Fruit fly (Drosophila melanogaster): ENCODE measurements around the gene subdued.

The subdued gene

dm6 chr3R:19641058-19641457, 1.5 kb downstream of the subdued start (continued):
- TF ChIP-seq vvl (GFP tag; IDR thresholded peaks at IDR 0.05) (peak; percentile 26; the same call in 1 of the 2 replicates), nom (GFP tag; optimal IDR thresholded peaks at IDR 0.05) (peak; percentile 59), Opbp (GFP tag; IDR thresholded peaks at IDR 0.05; ENCODE audit: partially characterized antibody) (0 out of 3 replicates have a peak, but pooled peaks have one; percentile 21), gfzf (GFP tag; optimal IDR thresholded peaks at IDR 0.05) (no peak), CG12071 (GFP tag; optimal IDR thresholded peaks at IDR 0.05) (peak; percentile 23), E2f2 (GFP tag; IDR thresholded peaks at IDR 0.05) (0 out of 2 replicates have a peak, but pooled peaks have one; percentile 16), PHDP (tag; optimal IDR thresholded peaks at IDR 0.05) (peak; percentile 33), ftz-f1 (GFP tag; optimal IDR thresholded peaks at IDR 0.05) (peak; percentile 50), CG8359 (GFP tag; optimal IDR thresholded peaks at IDR 0.05; ENCODE audit: borderline replicate concordance) (peak; percentile 32), CG5180 (GFP tag; optimal IDR thresholded peaks at IDR 0.05) (peak; percentile 42), CG12219 (GFP tag; optimal IDR thresholded peaks at IDR 0.05) (no peak), CG17385 (GFP tag; optimal IDR thresholded peaks at IDR 0.05) (peak; percentile 42), row (GFP tag; IDR thresholded peaks at IDR 0.05) (peak; percentile 16; the same call in 1 of the 3 replicates), otp (GFP tag; IDR thresholded peaks at IDR 0.05) (0 out of 3 replicates have a peak, but pooled peaks have one; percentile 42), so (GFP tag; IDR thresholded peaks at IDR 0.05) (0 out of 3 replicates have a peak, but pooled peaks have one; percentile 46), MTF-1 (GFP tag; optimal IDR thresholded peaks at IDR 0.05; ENCODE audit: borderline replicate concordance) (peak; percentile 39), cg (GFP tag; optimal IDR thresholded peaks at IDR 0.05) (peak; percentile 66), CG6813 (GFP tag; optimal IDR thresholded peaks at IDR 0.05) (peak; percentile 4), wdn (GFP tag; IDR thresholded peaks at IDR 0.05) (0 out of 2 replicates have a peak, but pooled peaks have one; percentile 10), twi (tag; optimal IDR thresholded peaks at IDR 0.05) (peak; percentile 13), jigr1 (GFP tag; IDR thresholded peaks at IDR 0.05) (no peak), mld (GFP tag; IDR thresholded peaks at IDR 0.05; ENCODE audit: partially characterized antibody) (no peak), CG11093 (GFP tag; IDR thresholded peaks at IDR 0.05) (no peak), tll (GFP tag; optimal IDR thresholded peaks at IDR 0.05) (no peak), dpn (GFP tag; optimal IDR thresholded peaks at IDR 0.05) (no peak), CG3281 (GFP tag; optimal IDR thresholded peaks at IDR 0.05) (no peak), sr (GFP tag; IDR thresholded peaks at IDR 0.05) (peak; percentile 9; the same call in 1 of the 3 replicates), emc (GFP tag; optimal IDR thresholded peaks at IDR 0.05) (no peak), NFAT (GFP tag; IDR thresholded peaks at IDR 0.05) (peak; percentile 57), CG11695 (GFP tag; IDR thresholded peaks at IDR 0.05) (peak; percentile 17; the same call in 1 of the 3 replicates), sna (GFP tag; IDR thresholded peaks at IDR 0.05; ENCODE audit: partially characterized antibody) (peak; percentile 58; the same call in 1 of the 2 replicates), Dbx (GFP tag; IDR thresholded peaks at IDR 0.05) (0 out of 3 replicates have a peak, but pooled peaks have one; percentile 33), Neu2 (GFP tag; optimal IDR thresholded peaks at IDR 0.05; ENCODE audit: borderline replicate concordance) (no peak), pb (GFP tag; optimal IDR thresholded peaks at IDR 0.05) (no peak), ttk (GFP tag; IDR thresholded peaks at IDR 0.05) (peak; percentile 50; the same call in 1 of the 2 replicates), stc (GFP tag; IDR thresholded peaks at IDR 0.05) (no peak), CG34224 (GFP tag; IDR thresholded peaks at IDR 0.05; ENCODE audit: partially characterized antibody) (peak; percentile 62), CG34376 (GFP tag; optimal IDR thresholded peaks at IDR 0.05) (peak; percentile 32), Max (GFP tag; optimal IDR thresholded peaks at IDR 0.05) (peak; percentile 4), zen (tag; optimal IDR thresholded peaks at IDR 0.05) (no peak), abd-A (tag; optimal IDR thresholded peaks at IDR 0.05) (peak; percentile 16), ewg (GFP tag; optimal IDR thresholded peaks at IDR 0.05) (peak; percentile 36), bbx (GFP tag; IDR thresholded peaks at IDR 0.05; ENCODE audit: partially characterized antibody) (peak; percentile 55; the same call in 1 of the 2 replicates), CG10366 (GFP tag; IDR thresholded peaks at IDR 0.05) (no peak), scrt (GFP tag; optimal IDR thresholded peaks at IDR 0.05) (peak; percentile 8), Med (GFP tag) (peak; percentile 80), Hr51 (GFP tag; optimal IDR thresholded peaks at IDR 0.05) (peak in 1 of 2 experiments; percentile 19)

Data from whole organism, embryonic.